Worm (Caenorhabditis elegans): Measurements from ENCODE around the gene Y44A6D.6.

ce11 chrV:20761758-20762157, 45.4 kb upstream of the Y44A6D.6 start:
- TF ChIP-seq egl-27 (tag; optimal IDR thresholded peaks at IDR 0.05) (no peak), aly-2 (tag; optimal IDR thresholded peaks at IDR 0.05) (no peak), skn-1 (tag; optimal IDR thresholded peaks at IDR 0.05) (no peak), unc-62 (GFP tag; optimal IDR thresholded peaks at IDR 0.05) (no peak), mab-5 (tag; optimal IDR thresholded peaks at IDR 0.05) (no peak), ama-1 (optimal IDR thresholded peaks at IDR 0.05) (no peak), F13H6.1 (tag; optimal IDR thresholded peaks at IDR 0.05) (peak; percentile 75)
